Worm (Caenorhabditis elegans): ENCODE results near the gene srd-63.

ce11 chrV:16417014-16417413, 23.4 kb upstream of the srd-63 start, which contains the start of gene str-55:
- no peak for TF ChIP-seq unc-39 (tag; optimal IDR thresholded peaks at IDR 0.05)
- no peak for TF ChIP-seq pha-4 (tag; optimal IDR thresholded peaks at IDR 0.05)
- TF ChIP-seq zag-1 (tag; optimal IDR thresholded peaks at IDR 0.05) = no peak
- no peak for TF ChIP-seq ZK546.5 (tag; optimal IDR thresholded peaks at IDR 0.05)
- no peak for TF ChIP-seq lsy-12 (tag; optimal IDR thresholded peaks at IDR 0.05)
- no peak for TF ChIP-seq ztf-4 (tag; optimal IDR thresholded peaks at IDR 0.05)
- no peak for TF ChIP-seq R02D3.7 (tag; optimal IDR thresholded peaks at IDR 0.05)
- no peak for TF ChIP-seq ama-1 (optimal IDR thresholded peaks at IDR 0.05)
- TF ChIP-seq ceh-82 (tag; optimal IDR thresholded peaks at IDR 0.05) = no peak
- TF ChIP-seq lin-39 (tag; optimal IDR thresholded peaks at IDR 0.05) = no peak
